Fruit fly (Drosophila melanogaster) whole organism, embryonic: ENCODE measurements around the gene CG43051.

Source experiments
- Aef1 ChIP-seq: fragments of 200-800 bp; sonication (Bioruptor generic); IDR thresholded peaks from 3 replicates; pipeline ENCODE4 v1.3.6; 2022; ENCODE audit warnings: missing biosample characterization, missing genetic modification characterization
- Atf6 ChIP-seq: fragments of 200-800 bp; sonication (Bioruptor generic); IDR thresholded peaks from 2 replicates; pipeline ENCODE4 v1.3.6; 2022; ENCODE audit warnings: missing biosample characterization, missing genetic modification characterization
- Awh ChIP-seq: fragments of 200-800 bp; sonication (Bioruptor generic); IDR thresholded peaks from 2 replicates; pipeline ENCODE4, ENCODE4 v1.3.6; 2022; ENCODE audit warnings: missing biosample characterization, missing genetic modification characterization
- Bdp1 ChIP-seq: fragments of 200-800 bp; sonication (Bioruptor generic); optimal IDR thresholded peaks from 3 replicates; lab custom pipeline; 2016; ENCODE audit warnings: missing biosample characterization, missing genetic modification characterization
- CG10267 ChIP-seq: fragments of 200-800 bp; sonication (Bioruptor generic); optimal IDR thresholded peaks from 2 replicates; lab custom pipeline; 2018; ENCODE audit warnings: missing biosample characterization, mild to moderate bottlenecking, missing genetic modification characterization, moderate library complexity
- CG12219 ChIP-seq: fragments of 200-800 bp; sonication (Bioruptor generic); optimal IDR thresholded peaks from 3 replicates; lab custom pipeline; 2018; ENCODE audit warnings: missing biosample characterization, mild to moderate bottlenecking, missing genetic modification characterization
- CG12942 ChIP-seq: fragments of 200-800 bp; sonication (Bioruptor generic); optimal IDR thresholded peaks from 3 replicates; lab custom pipeline; 2016; ENCODE audit warnings: missing biosample characterization, missing genetic modification characterization
- CG14710 ChIP-seq: fragments of 200-800 bp; sonication (Bioruptor generic); optimal IDR thresholded peaks from 3 replicates; lab custom pipeline; 2019; ENCODE audit warnings: missing biosample characterization, mild to moderate bottlenecking, missing genetic modification characterization, moderate library complexity
- CG1602 ChIP-seq: fragments of 200-800 bp; sonication (Bioruptor generic); optimal IDR thresholded peaks from 3 replicates; lab custom pipeline; 2016; ENCODE audit warnings: missing biosample characterization, missing genetic modification characterization
- CG17612 ChIP-seq: fragments of 200-800 bp; sonication (Bioruptor generic); IDR thresholded peaks from 2 replicates; pipeline ENCODE4 v1.3.6; 2022; ENCODE audit warnings: missing biosample characterization, missing genetic modification characterization
- CG1792 ChIP-seq: fragments of 200-800 bp; sonication (Bioruptor generic); optimal IDR thresholded peaks from 2 replicates; lab custom pipeline; 2016; ENCODE audit warnings: missing biosample characterization, missing genetic modification characterization
- CG2129 ChIP-seq: fragments of 200-800 bp; sonication (Bioruptor generic); IDR thresholded peaks from 2 replicates; pipeline ENCODE4 v1.3.6; 2022; ENCODE audit warnings: missing biosample characterization, missing genetic modification characterization; ENCODE audit not compliant: partially characterized antibody
- CG2875 ChIP-seq: fragments of 200-800 bp; sonication (Bioruptor generic); optimal IDR thresholded peaks from 2 replicates; lab custom pipeline; 2017; ENCODE audit warnings: missing biosample characterization, mild to moderate bottlenecking, missing genetic modification characterization, missing genetic modification reagents
- CG31388 ChIP-seq: fragments of 200-800 bp; sonication (Bioruptor generic); optimal IDR thresholded peaks from 2 replicates; lab custom pipeline; 2016; ENCODE audit warnings: missing biosample characterization, missing genetic modification characterization
- CG32532 ChIP-seq: fragments of 200-800 bp; sonication (Bioruptor generic); IDR thresholded peaks from 2 replicates; pipeline ENCODE4 v1.3.6; 2022; ENCODE audit warnings: missing biosample characterization, missing genetic modification characterization
- CG34376 ChIP-seq: fragments of 200-800 bp; sonication (Bioruptor generic); optimal IDR thresholded peaks from 2 replicates; lab custom pipeline; 2018; ENCODE audit warnings: missing biosample characterization, mild to moderate bottlenecking, missing genetic modification characterization
- CG4820 ChIP-seq: fragments of 200-800 bp; sonication (Bioruptor generic); optimal IDR thresholded peaks from 3 replicates; lab custom pipeline; 2016; ENCODE audit warnings: missing biosample characterization, missing genetic modification characterization
- CG7928 ChIP-seq: fragments of 200-800 bp; sonication (Bioruptor generic); optimal IDR thresholded peaks from 2 replicates; lab custom pipeline; 2017; ENCODE audit warnings: missing biosample characterization, mild to moderate bottlenecking, missing genetic modification characterization
- CG8388 ChIP-seq: fragments of 200-800 bp; sonication (Bioruptor generic); optimal IDR thresholded peaks from 2 replicates; lab custom pipeline; 2019; ENCODE audit warnings: missing biosample characterization, mild to moderate bottlenecking, missing genetic modification characterization, moderate library complexity
- CHES-1-like ChIP-seq: fragments of 200-800 bp; sonication (Bioruptor generic); optimal IDR thresholded peaks from 2 replicates; lab custom pipeline; 2016; ENCODE audit warnings: missing biosample characterization, missing genetic modification characterization
- CoRest ChIP-seq: fragments of 200-800 bp; sonication (Bioruptor generic); optimal IDR thresholded peaks from 3 replicates; lab custom pipeline; 2018; ENCODE audit warnings: missing biosample characterization, mild to moderate bottlenecking, missing genetic modification characterization, moderate library complexity
- D ChIP-seq, 2 experiments: fragments of 200-800 bp in 1 of 2; fragments of >200 bp in 1 of 2; sonication (Bioruptor generic) in 1 of 2; optimal IDR thresholded peaks; 2 replicates in 1 of 2; 3 replicates in 1 of 2; lab custom pipeline; 2017; ENCODE audit warnings: mild to moderate bottlenecking in 1 of 2, missing biosample characterization in 1 of 2, missing genetic modification characterization in 1 of 2, missing genetic modification reagents in 1 of 2
- ERR ChIP-seq: fragments of 200-800 bp; sonication (Bioruptor generic); optimal IDR thresholded peaks from 2 replicates; lab custom pipeline; 2016; ENCODE audit warnings: missing biosample characterization, missing genetic modification characterization
- Fer1 ChIP-seq: fragments of 200-800 bp; sonication (Bioruptor generic); optimal IDR thresholded peaks from 2 replicates; lab custom pipeline; 2017; ENCODE audit warnings: missing biosample characterization, mild to moderate bottlenecking, missing genetic modification characterization
- Hr39 ChIP-seq: fragments of >200 bp; optimal IDR thresholded peaks from 2 replicates; lab custom pipeline; 2017
- NC2β ChIP-seq: fragments of 200-800 bp; sonication (Bioruptor generic); optimal IDR thresholded peaks from 2 replicates; lab custom pipeline; 2016; ENCODE audit warnings: missing biosample characterization, missing genetic modification characterization
- Rfx ChIP-seq: fragments of 200-800 bp; sonication (Bioruptor generic); IDR thresholded peaks from 2 replicates; pipeline ENCODE4 v1.3.6; 2022; ENCODE audit warnings: missing biosample characterization, missing genetic modification characterization
- Sin3A ChIP-seq: fragments of >200 bp; optimal IDR thresholded peaks from 2 replicates; lab custom pipeline; 2018
- Six4 ChIP-seq: fragments of 200-800 bp; sonication (Bioruptor generic); optimal IDR thresholded peaks from 2 replicates; lab custom pipeline; 2016; ENCODE audit warnings: missing biosample characterization, missing genetic modification characterization
- Sox102F ChIP-seq: fragments of 200-800 bp; sonication (Bioruptor generic); optimal IDR thresholded peaks from 2 replicates; lab custom pipeline; 2018; ENCODE audit warnings: missing biosample characterization, mild to moderate bottlenecking, missing genetic modification characterization, moderate library complexity
- Xbp1 ChIP-seq: fragments of 200-800 bp; sonication (Bioruptor generic); optimal IDR thresholded peaks from 3 replicates; lab custom pipeline; 2016; ENCODE audit warnings: missing biosample characterization, mild to moderate bottlenecking, missing genetic modification characterization
- al ChIP-seq: fragments of 200-800 bp; sonication (Bioruptor generic); IDR thresholded peaks from 2 replicates; pipeline ENCODE4 v1.3.6; 2022; ENCODE audit warnings: missing biosample characterization, missing genetic modification characterization
- aop ChIP-seq: fragments of 200-800 bp; sonication (Bioruptor generic); IDR thresholded peaks from 2 replicates; pipeline ENCODE4 v1.3.6; 2022; ENCODE audit warnings: missing biosample characterization, missing genetic modification characterization
- bigmax ChIP-seq: fragments of 200-800 bp; sonication (Bioruptor generic); optimal IDR thresholded peaks from 2 replicates; lab custom pipeline; 2018; ENCODE audit warnings: missing biosample characterization, mild to moderate bottlenecking, missing genetic modification characterization
- dati ChIP-seq: fragments of 200-800 bp; sonication (Bioruptor generic); IDR thresholded peaks from 2 replicates; pipeline ENCODE4 v1.3.6; 2022; ENCODE audit warnings: missing biosample characterization, missing genetic modification characterization
- dpn ChIP-seq, 2 experiments: fragments of 200-800 bp; sonication (Bioruptor generic); optimal IDR thresholded peaks; 3 replicates each; lab custom pipeline; 2016; ENCODE audit warnings: missing biosample characterization in 2 of 2, missing genetic modification characterization in 2 of 2
- fd3F ChIP-seq: fragments of 200-800 bp; sonication (Bioruptor generic); optimal IDR thresholded peaks from 2 replicates; lab custom pipeline; 2018; ENCODE audit warnings: missing biosample characterization, mild to moderate bottlenecking, missing genetic modification characterization, moderate library complexity
- gcm2 ChIP-seq: fragments of 200-800 bp; sonication (Bioruptor generic); optimal IDR thresholded peaks from 2 replicates; lab custom pipeline; 2016; ENCODE audit warnings: missing biosample characterization, missing genetic modification characterization
- gfzf ChIP-seq: fragments of 200-800 bp; sonication (Bioruptor generic); optimal IDR thresholded peaks from 2 replicates; lab custom pipeline; 2016; ENCODE audit warnings: missing biosample characterization, mild to moderate bottlenecking, missing genetic modification characterization, moderate library complexity
- inv ChIP-seq: fragments of 200-800 bp; sonication (Bioruptor generic); IDR thresholded peaks from 2 replicates; pipeline ENCODE4 v1.3.6; 2022; ENCODE audit warnings: missing biosample characterization, missing genetic modification characterization; ENCODE audit not compliant: partially characterized antibody
- ken ChIP-seq: fragments of 200-800 bp; sonication (Bioruptor generic); IDR thresholded peaks from 3 replicates; pipeline ENCODE4 v1.3.6; 2022; ENCODE audit warnings: missing biosample characterization, missing genetic modification characterization
- lola ChIP-seq, 3 experiments: fragments of >200 bp in 2 of 3; fragments of 200-800 bp in 1 of 3; sonication (Bioruptor generic) in 1 of 3; optimal IDR thresholded peaks; 2 replicates each; lab custom pipeline; 2017 to 2019; ENCODE audit warnings: missing biosample characterization in 3 of 3, missing genetic modification characterization in 3 of 3, mild to moderate bottlenecking in 1 of 3, moderate library complexity in 1 of 3
- lov ChIP-seq, 2 experiments: fragments of 200-800 bp in 1 of 2; fragments of >200 bp in 1 of 2; sonication (Bioruptor generic) in 1 of 2; IDR thresholded peaks in 1 of 2; optimal IDR thresholded peaks in 1 of 2; 2 replicates in 1 of 2; 3 replicates in 1 of 2; pipeline versions ENCODE4 v1.3.6 to Lab custom; 2017 to 2022; ENCODE audit warnings: missing biosample characterization in 1 of 2, missing genetic modification characterization in 1 of 2
- mld ChIP-seq: fragments of 200-800 bp; sonication (Bioruptor generic); IDR thresholded peaks from 3 replicates; pipeline ENCODE4 v1.3.6; 2022; ENCODE audit warnings: missing biosample characterization, missing genetic modification characterization; ENCODE audit not compliant: partially characterized antibody
- peb ChIP-seq: fragments of 200-800 bp; sonication (Bioruptor generic); IDR thresholded peaks from 2 replicates; pipeline ENCODE4 v1.3.6; 2022; ENCODE audit warnings: missing biosample characterization, missing genetic modification characterization
- pfk ChIP-seq: fragments of 200-800 bp; sonication (Bioruptor generic); optimal IDR thresholded peaks from 2 replicates; lab custom pipeline; 2018; ENCODE audit warnings: missing biosample characterization, mild to moderate bottlenecking, missing genetic modification characterization, moderate library complexity
- psq ChIP-seq: fragments of 200-800 bp; sonication (Bioruptor generic); optimal IDR thresholded peaks from 2 replicates; lab custom pipeline; 2017; ENCODE audit warnings: missing biosample characterization, missing genetic modification characterization
- run ChIP-seq: fragments of 200-800 bp; sonication (Bioruptor generic); optimal IDR thresholded peaks from 3 replicates; lab custom pipeline; 2018; ENCODE audit warnings: missing biosample characterization, mild to moderate bottlenecking, missing genetic modification characterization
- sens-2 ChIP-seq: fragments of 200-800 bp; sonication (Bioruptor generic); IDR thresholded peaks from 2 replicates; pipeline ENCODE4 v1.3.6; 2022; ENCODE audit warnings: missing biosample characterization, missing genetic modification characterization
- sim ChIP-seq: fragments of 200-800 bp; sonication (Bioruptor generic); IDR thresholded peaks from 2 replicates; pipeline ENCODE4 v1.3.6; 2022; ENCODE audit warnings: missing biosample characterization, missing genetic modification characterization
- vvl ChIP-seq: fragments of 200-800 bp; sonication (Bioruptor generic); IDR thresholded peaks from 2 replicates; pipeline ENCODE4 v1.3.6; 2022; ENCODE audit warnings: missing biosample characterization, missing genetic modification characterization

Gene CG43051

DNA sequence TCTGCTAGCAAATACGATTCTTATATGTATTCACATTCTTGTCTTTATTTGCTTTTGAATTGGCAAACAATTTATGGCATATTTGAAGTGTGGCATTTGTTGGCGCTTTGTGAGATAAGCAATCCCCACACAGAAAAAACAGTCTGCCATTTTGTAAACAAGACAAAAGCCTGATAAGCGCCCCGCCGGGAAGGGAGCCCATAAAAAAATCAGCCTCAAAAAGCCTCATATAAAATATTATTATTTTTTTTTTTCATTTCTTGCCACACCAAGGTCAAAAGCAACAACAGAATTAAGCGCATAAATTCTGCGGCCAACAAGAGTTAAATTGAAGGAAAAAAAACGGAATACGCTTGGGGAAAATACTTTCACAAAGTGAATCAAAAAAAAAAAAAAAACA lies 32.4 kb upstream of the CG43051 start (continued):
- TF ChIP-seq CG1602 (GFP tag; lab: Kevin White, UChicago) (no peak), Awh (GFP tag; lab: Robert Waterston, UW) (no peak), CG2875 (GFP tag; lab: Kevin White, UChicago) (no peak), Six4 (GFP tag; lab: Kevin White, UChicago) (no peak), dpn (GFP tag; optimal IDR thresholded peaks at IDR 0.05; lab: Kevin White, UChicago) (no peak), Rfx (GFP tag; lab: Robert Waterston, UW) (peak; percentile 28; the same call in 1 of the 2 replicates), lola (GFP tag; optimal IDR thresholded peaks at IDR 0.05; lab: Kevin White, UChicago) (no peak), al (GFP tag; lab: Robert Waterston, UW) (no peak), Hr39 (lab: Kevin White, UChicago) (no peak), run (tag; lab: Kevin White, UChicago) (no peak), CG14710 (tag; lab: Kevin White, UChicago) (no peak), CG12219 (peak; percentile 20), sens-2 (GFP tag; lab: Robert Waterston, UW) (peak; percentile 18; the same call in 1 of the 2 replicates), Sox102F (GFP tag; lab: Kevin White, UChicago) (peak; percentile 4), CG31388 (no peak), D (optimal IDR thresholded peaks at IDR 0.05; lab: Kevin White, UChicago) (no peak), D (GFP tag; optimal IDR thresholded peaks at IDR 0.05; lab: Kevin White, UChicago) (no peak), CG7928 (GFP tag; lab: Kevin White, UChicago) (peak; percentile 12), aop (GFP tag; lab: Robert Waterston, UW) (no peak), CG12942 (no peak), Bdp1 (GFP tag; lab: Kevin White, UChicago) (no peak), CG1792 (GFP tag; lab: Kevin White, UChicago) (no peak), sim (0 out of 2 replicates have a peak, but pooled peaks have one; percentile 16), CoRest (tag; lab: Kevin White, UChicago) (no peak), dati (GFP tag; lab: Robert Waterston, UW) (no peak), ken (no peak), Fer1 (GFP tag; lab: Kevin White, UChicago) (peak; percentile 74), fd3F (GFP tag; lab: Kevin White, UChicago) (peak; percentile 27), inv (no peak), CG34376 (GFP tag; lab: Kevin White, UChicago) (peak; percentile 73), NC2β (GFP tag; lab: Kevin White, UChicago) (no peak), CHES-1-like (GFP tag; lab: Kevin White, UChicago) (no peak), peb (GFP tag; lab: Robert Waterston, UW) (no peak), bigmax (GFP tag; lab: Kevin White, UChicago) (no peak), CG8388 (GFP tag; lab: Kevin White, UChicago) (no peak), Aef1 (no peak), Xbp1 (GFP tag; lab: Kevin White, UChicago) (no peak), CG32532 (GFP tag; lab: Robert Waterston, UW) (0 out of 2 replicates have a peak, but pooled peaks have one; percentile 16), vvl (GFP tag; lab: Robert Waterston, UW) (0 out of 2 replicates have a peak, but pooled peaks have one; percentile 19), CG4820 (GFP tag; lab: Kevin White, UChicago) (no peak), CG17612 (GFP tag; lab: Robert Waterston, UW) (0 out of 2 replicates have a peak, but pooled peaks have one; percentile 5), Sin3A (lab: Kevin White, UChicago) (no peak), mld (GFP tag; lab: Robert Waterston, UW) (no peak), Atf6 (peak; percentile 53; the same call in 1 of the 2 replicates), ERR (no peak), pfk (GFP tag; lab: Kevin White, UChicago) (peak; percentile 10), gfzf (GFP tag; lab: Kevin White, UChicago) (no peak), CG10267 (tag; lab: Kevin White, UChicago) (no peak), CG2129 (GFP tag; lab: Robert Waterston, UW) (no peak), lov (optimal IDR thresholded peaks at IDR 0.05; lab: Kevin White, UChicago) (no peak), lov (GFP tag; IDR thresholded peaks at IDR 0.05; lab: Robert Waterston, UW) (no peak), psq (no peak), gcm2 (GFP tag; lab: Kevin White, UChicago) (no peak)
